Fruit fly (Drosophila melanogaster) whole organism, embryonic: ENCODE measurements around the gene CG11843.

ENCODE experiments used
- CG1233 ChIP-seq: fragments of 200-800 bp; sonication (Bioruptor generic); optimal IDR thresholded peaks from 4 replicates; lab custom pipeline; 2018; ENCODE audit warnings: missing biosample characterization, mild to moderate bottlenecking, missing genetic modification characterization
- CG13296 ChIP-seq: fragments of 200-800 bp; sonication (Bioruptor generic); optimal IDR thresholded peaks from 3 replicates; lab custom pipeline; 2018; ENCODE audit warnings: missing biosample characterization, mild to moderate bottlenecking, missing genetic modification characterization
- CG14014 ChIP-seq: fragments of 200-800 bp; sonication (Bioruptor generic); IDR thresholded peaks from 2 replicates; pipeline ENCODE4 v1.3.6; 2022; ENCODE audit warnings: missing biosample characterization, missing genetic modification characterization
- CG2712 ChIP-seq: fragments of 200-800 bp; optimal IDR thresholded peaks from 3 replicates; lab custom pipeline; 2019; ENCODE audit warnings: missing biosample characterization, mild to moderate bottlenecking, missing genetic modification characterization, moderate library complexity
- mam ChIP-seq: fragments of 200-800 bp; sonication (Bioruptor generic); optimal IDR thresholded peaks from 3 replicates; lab custom pipeline; 2016; ENCODE audit warnings: missing biosample characterization, missing genetic modification characterization
- wor ChIP-seq: fragments of 200-800 bp; sonication (Bioruptor generic); IDR thresholded peaks from 2 replicates; pipeline ENCODE4 v1.3.6; 2022; ENCODE audit warnings: missing biosample characterization, missing genetic modification characterization

DNA sequence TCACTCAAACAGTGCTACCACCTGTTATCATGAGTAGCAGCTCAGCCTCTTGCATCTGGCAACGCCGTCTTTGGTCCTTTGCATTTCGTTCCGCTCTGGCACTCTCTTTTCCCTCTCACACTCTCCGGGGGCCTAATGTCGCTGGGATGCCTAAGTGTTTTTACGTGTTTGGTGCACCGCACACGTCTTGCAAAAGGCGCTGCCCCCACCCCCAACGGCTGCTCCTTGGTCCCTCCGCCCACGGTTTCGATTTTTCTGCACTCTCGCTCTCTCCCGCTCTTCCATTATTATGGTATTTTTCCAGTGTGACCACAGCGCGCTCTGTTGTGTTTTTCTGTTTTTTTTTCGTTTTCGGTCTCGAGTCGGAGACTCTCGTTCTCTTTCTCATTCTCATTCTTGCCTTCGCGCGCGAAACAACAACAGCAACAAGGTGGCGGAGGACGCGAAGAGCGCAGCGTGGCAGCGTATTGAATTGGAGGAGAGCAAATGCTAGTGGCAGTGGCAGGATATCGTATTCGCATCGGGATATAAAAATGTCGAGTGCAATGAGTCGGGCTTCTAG lies 33.9 kb downstream of the CG11843 start:
- TF ChIP-seq CG2712 (tag; lab: Kevin White, UChicago) (no peak), CG13296 (no peak), wor (GFP tag; lab: Robert Waterston, UW) (no peak), CG1233 (GFP tag; lab: Kevin White, UChicago) (no peak), mam (GFP tag; lab: Kevin White, UChicago) (no peak), CG14014 (GFP tag; lab: Robert Waterston, UW) (no peak)
